Fruit fly (Drosophila melanogaster): ENCODE results near the gene glob2.
A peak's percentile ranks its signal among the peaks of the same experiment; 100 is the strongest.

glob2 gene

dm6 chr3R:6608814-6609213 is at the start of gene glob2:
glob2 (minus strand) TSS chr3R:6608914.
- TF ChIP-seq fd96Ca (GFP tag; IDR thresholded peaks at IDR 0.05) (no peak), CG17806 (tag; optimal IDR thresholded peaks at IDR 0.05) (no peak), Pif1A (GFP tag; optimal IDR thresholded peaks at IDR 0.05) (no peak), CG12605 (GFP tag; IDR thresholded peaks at IDR 0.05) (no peak), CG8159 (tag; optimal IDR thresholded peaks at IDR 0.05) (no peak), gl (tag; optimal IDR thresholded peaks at IDR 0.05) (no peak), D1 (tag; optimal IDR thresholded peaks at IDR 0.05) (no peak), CG14655 (GFP tag; optimal IDR thresholded peaks at IDR 0.05) (no peak), CG32121 (GFP tag; IDR thresholded peaks at IDR 0.05) (no peak), CG4496 (GFP tag; IDR thresholded peaks at IDR 0.05) (no peak), Ets98B (GFP tag; IDR thresholded peaks at IDR 0.05) (no peak)

dm6 chr3R:6657278-6658246 is 48.8 kb upstream of the glob2 start, which contains the start of the genes CG1307 and twr:
CG1307 (minus strand) TSS chr3R:6657442.
twr (plus strand) TSS chr3R:6657882.
- peak; percentile 84 for TF ChIP-seq EcR (GFP tag; optimal IDR thresholded peaks at IDR 0.05)
- TF ChIP-seq CG13204 (GFP tag; optimal IDR thresholded peaks at IDR 0.05), result no peak
- peak; percentile 4 for TF ChIP-seq CG9948 (tag; optimal IDR thresholded peaks at IDR 0.05)
- TF ChIP-seq CG4496 (GFP tag; IDR thresholded peaks at IDR 0.05), result 0 out of 3 replicates have a peak, but pooled peaks have one; percentile 25
- peak; percentile 50; the same call in 1 of the 2 replicates for TF ChIP-seq CG12605 (GFP tag; IDR thresholded peaks at IDR 0.05)

dm6 chr3R:6646740-6647139 is 38.0 kb upstream of the glob2 start, which contains the start of gene Taf1:
Taf1 (plus strand) TSS chr3R:6646889.
- no peak for TF ChIP-seq Snoo (tag; optimal IDR thresholded peaks at IDR 0.05)
- TF ChIP-seq CG8159 (tag; optimal IDR thresholded peaks at IDR 0.05), result no peak
- TF ChIP-seq Pif1A (GFP tag; optimal IDR thresholded peaks at IDR 0.05), result no peak
- no peak for TF ChIP-seq CG34367 (tag; optimal IDR thresholded peaks at IDR 0.05)
- no peak for TF ChIP-seq Pif1B (GFP tag; optimal IDR thresholded peaks at IDR 0.05)
- no peak for TF ChIP-seq CG17806 (tag; optimal IDR thresholded peaks at IDR 0.05)
- TF ChIP-seq EcR (GFP tag; optimal IDR thresholded peaks at IDR 0.05), result no peak
- no peak for TF ChIP-seq CG15710 (tag; optimal IDR thresholded peaks at IDR 0.05)
- TF ChIP-seq CG13204 (GFP tag; optimal IDR thresholded peaks at IDR 0.05), result no peak
- no peak for TF ChIP-seq CG10348 (GFP tag; IDR thresholded peaks at IDR 0.05)
- no peak for TF ChIP-seq fd96Ca (GFP tag; IDR thresholded peaks at IDR 0.05)
- TF ChIP-seq Ets98B (GFP tag; IDR thresholded peaks at IDR 0.05), result no peak
- no peak for TF ChIP-seq D1 (tag; optimal IDR thresholded peaks at IDR 0.05)

dm6 chr3R:6644334-6644733 is 35.6 kb upstream of the glob2 start, which contains the start of gene Ass:
Ass (minus strand) TSS chr3R:6644434.
- no peak for TF ChIP-seq CG32121 (GFP tag; IDR thresholded peaks at IDR 0.05)
- no peak for TF ChIP-seq Pif1A (GFP tag; optimal IDR thresholded peaks at IDR 0.05)
- no peak for TF ChIP-seq rn (GFP tag; IDR thresholded peaks at IDR 0.05)
- TF ChIP-seq Snoo (tag; optimal IDR thresholded peaks at IDR 0.05), result no peak
- TF ChIP-seq EcR (GFP tag; optimal IDR thresholded peaks at IDR 0.05), result no peak
- no peak for TF ChIP-seq CG17806 (tag; optimal IDR thresholded peaks at IDR 0.05)
- no peak for TF ChIP-seq CG13204 (GFP tag; optimal IDR thresholded peaks at IDR 0.05)
- TF ChIP-seq CG34367 (tag; optimal IDR thresholded peaks at IDR 0.05), result no peak
- TF ChIP-seq gl (tag; optimal IDR thresholded peaks at IDR 0.05), result no peak
- no peak for TF ChIP-seq D1 (tag; optimal IDR thresholded peaks at IDR 0.05)
- TF ChIP-seq CG14655 (GFP tag; optimal IDR thresholded peaks at IDR 0.05), result no peak

- TF ChIP-seq Pif1B (GFP tag; optimal IDR thresholded peaks at IDR 0.05) (no peak), fd96Ca (GFP tag; IDR thresholded peaks at IDR 0.05) (no peak), CG12605 (GFP tag; IDR thresholded peaks at IDR 0.05) (no peak)
Observed at dm6 chr3R:6640932-6641331, 32.2 kb upstream of the glob2 start, which contains the start of gene CG31286. CG31286 (plus strand) TSS chr3R:6641232.

DNA sequence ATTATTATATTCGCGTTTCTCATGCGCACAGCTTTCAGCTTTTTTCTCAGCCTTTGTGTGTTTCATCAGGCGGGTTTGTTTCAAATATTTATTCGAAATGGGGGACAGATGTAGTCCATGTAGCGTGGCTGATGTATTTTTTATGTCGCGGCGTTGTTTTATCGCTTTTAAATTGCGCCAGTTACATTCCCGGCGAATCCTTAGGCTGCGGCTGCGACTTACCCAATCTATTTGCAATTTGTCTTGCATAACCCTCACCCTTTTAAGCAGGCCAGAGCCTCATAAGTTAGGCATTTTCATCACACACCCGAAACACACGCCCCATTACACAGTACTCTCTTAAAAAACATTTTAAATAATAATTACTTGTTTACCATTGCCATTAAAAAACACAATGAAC is 21.1 kb upstream of the glob2 start, which contains the start of gene sunz:
Gene sunz (plus strand): TSS at position 301 of the 400 bp plus-strand sequence.
- TF ChIP-seq CG8159 (tag; optimal IDR thresholded peaks at IDR 0.05), result no peak

DNA sequence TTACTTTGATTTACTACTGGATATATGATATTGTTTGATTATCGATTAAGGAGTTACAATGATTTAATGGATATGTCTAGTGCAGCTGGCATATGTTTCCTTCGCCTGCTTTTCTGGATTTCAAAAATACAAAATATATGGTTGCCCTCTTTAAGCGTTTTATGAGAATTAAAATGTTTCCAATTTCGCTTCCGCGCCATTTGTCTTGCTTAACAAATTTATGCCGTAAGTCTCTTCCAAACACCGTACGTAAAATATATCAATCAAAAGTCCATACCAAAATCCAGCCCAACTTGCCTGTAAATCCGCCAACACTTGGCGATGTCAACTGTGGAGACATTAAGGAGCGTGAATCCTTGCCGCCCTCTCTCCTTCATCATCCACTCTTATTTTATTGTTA is 20.5 kb upstream of the glob2 start, which contains the start of gene CG15177:
Gene CG15177 (minus strand): TSS at position 101 of the 400 bp plus-strand sequence.
- TF ChIP-seq CG32121 (GFP tag; IDR thresholded peaks at IDR 0.05) (no peak), Pif1B (GFP tag; optimal IDR thresholded peaks at IDR 0.05) (no peak), rn (GFP tag; IDR thresholded peaks at IDR 0.05) (no peak), CG9948 (tag; optimal IDR thresholded peaks at IDR 0.05) (no peak), fd96Ca (GFP tag; IDR thresholded peaks at IDR 0.05) (no peak), CG8301 (tag; optimal IDR thresholded peaks at IDR 0.05) (no peak), D1 (tag; optimal IDR thresholded peaks at IDR 0.05) (no peak)

Data from whole organism, pupa.